Worm (Caenorhabditis elegans) whole organism, young adult: ENCODE results near the gene C01B10.44.

Experiments used
- B0336.3 ChIP-seq: fragments of 200-800 bp; sonication (Bioruptor generic); IDR thresholded peaks from 2 replicates; pipeline ENCODE4 v1.3.6; 2022; ENCODE audit warnings: missing genetic modification characterization, missing compliant biosample characterization
- C06A6.2 ChIP-seq: fragments of 200-800 bp; sonication (Bioruptor generic); conservative IDR thresholded peaks from 2 replicates; pipeline ENCODE4 v1.3.6; 2022; ENCODE audit warnings: missing genetic modification characterization, missing compliant biosample characterization
- F10E7.11 ChIP-seq: sonication (generic microtip); optimal IDR thresholded peaks from 2 replicates; lab custom pipeline; 2017; ENCODE audit warnings: mild to moderate bottlenecking, missing genetic modification characterization, moderate library complexity, missing compliant biosample characterization
- F33H1.4 ChIP-seq: fragments of 200-800 bp; sonication (Bioruptor generic); IDR thresholded peaks from 2 replicates; pipeline ENCODE4 v1.3.6; 2022; ENCODE audit warnings: missing genetic modification reagents, missing genetic modification characterization, missing compliant biosample characterization
- F37B4.10 ChIP-seq: fragments of 200-800 bp; sonication (Bioruptor generic); IDR thresholded peaks from 2 replicates; pipeline ENCODE4 v1.3.6; 2022; ENCODE audit warnings: missing genetic modification characterization, missing compliant biosample characterization
- F39B2.1 ChIP-seq: fragments of 200-800 bp; sonication (Bioruptor generic); IDR thresholded peaks from 2 replicates; pipeline ENCODE4 v1.3.6; 2022; ENCODE audit warnings: missing genetic modification reagents, missing genetic modification characterization, missing compliant biosample characterization
- F57A8.1 ChIP-seq: fragments of 200-800 bp; sonication (Bioruptor generic); optimal IDR thresholded peaks from 2 replicates; lab custom pipeline; 2018; ENCODE audit warnings: mild to moderate bottlenecking, missing genetic modification characterization, moderate library complexity, missing compliant biosample characterization
- T07F8.4 ChIP-seq: sonication (generic microtip); optimal IDR thresholded peaks from 2 replicates; lab custom pipeline; 2016; ENCODE audit warnings: mild to moderate bottlenecking, missing genetic modification characterization, moderate library complexity, missing compliant biosample characterization
- Y56A3A.18 ChIP-seq: fragments of 200-800 bp; sonication (Bioruptor generic); IDR thresholded peaks from 2 replicates; pipeline ENCODE4 v1.3.6; 2022; ENCODE audit warnings: missing genetic modification reagents, missing genetic modification characterization, missing compliant biosample characterization
- Y67H2A.10 ChIP-seq: fragments of 200-800 bp; sonication (Bioruptor generic); conservative IDR thresholded peaks from 2 replicates; pipeline ENCODE4 v1.3.6; 2022; ENCODE audit warnings: missing genetic modification reagents, missing genetic modification characterization, missing compliant biosample characterization
- Y79H2A.3 ChIP-seq: fragments of 200-800 bp; sonication (Bioruptor generic); conservative IDR thresholded peaks from 2 replicates; pipeline ENCODE4 v1.3.6; 2022; ENCODE audit warnings: missing genetic modification reagents, missing genetic modification characterization, missing compliant biosample characterization
- athp-1 ChIP-seq: sonication (generic microtip); optimal IDR thresholded peaks from 2 replicates; lab custom pipeline; 2017; ENCODE audit warnings: mild to moderate bottlenecking, missing genetic modification characterization, missing compliant biosample characterization
- attf-5 ChIP-seq: fragments of 200-800 bp; sonication (Bioruptor generic); optimal IDR thresholded peaks from 2 replicates; lab custom pipeline; 2018; ENCODE audit warnings: mild to moderate bottlenecking, missing genetic modification characterization, missing compliant biosample characterization
- bed-1 ChIP-seq: fragments of 200-800 bp; sonication (Bioruptor generic); IDR thresholded peaks from 2 replicates; pipeline ENCODE4 v1.3.6; 2022; ENCODE audit warnings: missing genetic modification reagents, missing genetic modification characterization, missing compliant biosample characterization
- bed-2 ChIP-seq: fragments of 200-800 bp; sonication (Bioruptor generic); IDR thresholded peaks from 2 replicates; pipeline ENCODE4 v1.3.6; 2022; ENCODE audit warnings: missing genetic modification reagents, missing genetic modification characterization, missing compliant biosample characterization
- ceh-100 ChIP-seq: fragments of 200-800 bp; sonication (Bioruptor generic); IDR thresholded peaks from 2 replicates; pipeline ENCODE4 v1.3.6; 2022; ENCODE audit warnings: missing genetic modification reagents, missing genetic modification characterization, missing compliant biosample characterization
- ceh-27 ChIP-seq: fragments of 200-800 bp; sonication (Bioruptor generic); optimal IDR thresholded peaks from 2 replicates; lab custom pipeline; 2018; ENCODE audit warnings: mild to moderate bottlenecking, missing genetic modification characterization, moderate library complexity, missing compliant biosample characterization
- ceh-40 ChIP-seq: fragments of 200-800 bp; sonication (Bioruptor generic); IDR thresholded peaks from 2 replicates; pipeline ENCODE4 v1.3.6; 2022; ENCODE audit warnings: missing genetic modification characterization, missing compliant biosample characterization
- ceh-79 ChIP-seq: sonication (generic microtip); optimal IDR thresholded peaks from 2 replicates; lab custom pipeline; 2017; ENCODE audit warnings: mild to moderate bottlenecking, missing genetic modification characterization, missing compliant biosample characterization
- chd-7 ChIP-seq: sonication (generic microtip); optimal IDR thresholded peaks from 2 replicates; lab custom pipeline; 2016; ENCODE audit warnings: mild to moderate bottlenecking, missing genetic modification characterization, moderate library complexity, missing compliant biosample characterization
- efl-1 ChIP-seq: fragments of 150-350 bp; optimal IDR thresholded peaks from 2 replicates; lab custom pipeline; 2014; ENCODE audit warnings: missing biosample characterization, missing genetic modification reagents, missing genetic modification characterization
- egl-44 ChIP-seq: fragments of 200-800 bp; sonication (Bioruptor generic); IDR thresholded peaks from 2 replicates; pipeline ENCODE4 v1.3.6; 2022; ENCODE audit warnings: missing genetic modification reagents, missing genetic modification characterization, missing compliant biosample characterization
- ets-4 ChIP-seq: fragments of 200-800 bp; sonication (Bioruptor generic); optimal IDR thresholded peaks from 2 replicates; lab custom pipeline; 2018; ENCODE audit warnings: mild to moderate bottlenecking, missing genetic modification characterization, missing compliant biosample characterization
- gei-17 ChIP-seq: fragments of 200-800 bp; sonication (Bioruptor generic); optimal IDR thresholded peaks from 2 replicates; lab custom pipeline; 2018; ENCODE audit warnings: mild to moderate bottlenecking, missing genetic modification characterization, missing compliant biosample characterization
- hmg-1.2 ChIP-seq: fragments of 200-800 bp; sonication (Bioruptor generic); IDR thresholded peaks from 2 replicates; pipeline ENCODE4 v1.3.6; 2022; ENCODE audit warnings: missing genetic modification reagents, missing genetic modification characterization, missing compliant biosample characterization
- hsf-1 ChIP-seq: fragments of 200-800 bp; sonication (Bioruptor generic); IDR thresholded peaks from 2 replicates; pipeline ENCODE4 v1.3.6; 2022; ENCODE audit warnings: missing genetic modification reagents, missing genetic modification characterization, missing compliant biosample characterization
- mcd-1 ChIP-seq: fragments of 200-800 bp; sonication (Bioruptor generic); IDR thresholded peaks from 2 replicates; pipeline ENCODE4 v1.3.6; 2022; ENCODE audit warnings: missing genetic modification reagents, missing genetic modification characterization, missing compliant biosample characterization
- mes-4 ChIP-seq: sonication (generic microtip); optimal IDR thresholded peaks from 2 replicates; lab custom pipeline; 2016; ENCODE audit warnings: missing genotype, missing genetic modification characterization, missing compliant biosample characterization
- nfyb-1 ChIP-seq: fragments of 200-800 bp; sonication (Bioruptor generic); IDR thresholded peaks from 2 replicates; pipeline ENCODE4 v1.3.6; 2022; ENCODE audit warnings: missing genetic modification reagents, missing genetic modification characterization, missing compliant biosample characterization
- nhr-120 ChIP-seq: fragments of 200-800 bp; sonication (Bioruptor generic); IDR thresholded peaks from 2 replicates; pipeline ENCODE4 v1.3.6; 2022; ENCODE audit warnings: missing genetic modification characterization, missing compliant biosample characterization
- pbrm-1 ChIP-seq: fragments of 200-800 bp; sonication (Bioruptor generic); IDR thresholded peaks from 2 replicates; pipeline ENCODE4 v1.3.6; 2022; ENCODE audit warnings: missing genetic modification reagents, missing genetic modification characterization, missing compliant biosample characterization
- pha-4 ChIP-seq: fragments of 150-350 bp; sonication (generic microtip); optimal IDR thresholded peaks from 2 replicates; lab custom pipeline; 2014; ENCODE audit warnings: missing biosample characterization, missing genetic modification reagents, missing genetic modification characterization
- sea-2 ChIP-seq: fragments of 200-800 bp; sonication (Bioruptor generic); IDR thresholded peaks from 2 replicates; pipeline ENCODE4 v1.3.6; 2022; ENCODE audit warnings: missing genetic modification characterization, missing compliant biosample characterization
- snpc-1.3 ChIP-seq: sonication (generic microtip); optimal IDR thresholded peaks from 2 replicates; lab custom pipeline; 2017; ENCODE audit warnings: missing genetic modification characterization, mild to moderate bottlenecking, missing compliant biosample characterization, antibody characterized with exemption, moderate library complexity, missing genotype, missing genetic modification reagents; ENCODE audit not compliant: insufficient read depth
- somi-1 ChIP-seq: fragments of 200-800 bp; sonication (Bioruptor generic); optimal IDR thresholded peaks from 2 replicates; lab custom pipeline; 2018; ENCODE audit warnings: mild to moderate bottlenecking, missing genetic modification characterization, missing compliant biosample characterization
- ztf-26 ChIP-seq: sonication (generic microtip); optimal IDR thresholded peaks from 2 replicates; lab custom pipeline; 2017; ENCODE audit warnings: missing genetic modification characterization, missing compliant biosample characterization

C01B10.44 gene

DNA sequence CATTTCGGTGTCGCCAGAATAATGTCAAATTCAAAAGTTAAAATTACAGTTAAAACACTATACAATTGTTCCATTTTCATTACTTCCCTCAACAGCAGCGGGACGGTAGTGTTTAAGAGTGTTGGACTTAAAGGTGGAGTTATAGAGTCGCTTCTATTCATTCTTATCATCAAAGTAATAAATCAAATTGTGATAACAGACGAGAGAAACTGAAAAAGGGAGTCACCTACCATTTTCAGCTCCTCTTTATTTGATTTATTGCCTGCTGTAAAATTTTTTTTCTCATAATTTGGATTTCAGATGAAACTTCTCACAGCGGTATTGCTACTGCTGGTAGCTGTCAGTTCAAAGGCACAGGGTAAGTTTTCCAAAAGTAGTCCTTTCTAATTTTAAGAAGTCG lies 16.4 kb downstream of the C01B10.44 start, which contains the start of gene C01B10.6:
C01B10.6 (plus strand) TSS at position 301 of the 400 bp plus-strand sequence.
- TF ChIP-seq ceh-40 (no peak), ceh-100 (GFP tag; lab: Robert Waterston, UW) (no peak), mes-4 (tag; lab: Kevin White, UChicago) (no peak), F39B2.1 (GFP tag; lab: Robert Waterston, UW) (no peak), pha-4 (tag; lab: Kevin White, UChicago) (no peak), pbrm-1 (no peak), efl-1 (GFP tag; lab: Kevin White, UChicago) (no peak), Y56A3A.18 (GFP tag; lab: Robert Waterston, UW) (no peak), nfyb-1 (GFP tag; lab: Robert Waterston, UW) (no peak), nhr-120 (GFP tag; lab: Robert Waterston, UW) (no peak), Y67H2A.10 (no peak), mcd-1 (GFP tag; lab: Robert Waterston, UW) (no peak), ceh-79 (tag; lab: Kevin White, UChicago) (no peak), egl-44 (GFP tag; lab: Robert Waterston, UW) (no peak), gei-17 (GFP tag; lab: Kevin White, UChicago) (no peak), somi-1 (GFP tag; lab: Kevin White, UChicago) (no peak), F57A8.1 (GFP tag; lab: Kevin White, UChicago) (no peak), C06A6.2 (GFP tag; lab: Robert Waterston, UW) (no peak)
- TF ChIP-seq, all 124 proteins: peak for 0

ce11 chrIV:6645867-6646655 lies 22.6 kb downstream of the C01B10.44 start, which contains the start of gene hil-7:
hil-7 (plus strand) TSS chrIV:6646312.
- TF ChIP-seq bed-1 (GFP tag; lab: Robert Waterston, UW) (no peak), mcd-1 (GFP tag; lab: Robert Waterston, UW) (peak; percentile 28; the same call in 1 of the 2 replicates), hmg-1.2 (GFP tag; lab: Robert Waterston, UW) (peak; percentile 48; the same call in 1 of the 2 replicates), sea-2 (no peak), ztf-26 (tag; lab: Kevin White, UChicago) (no peak), F33H1.4 (GFP tag; lab: Robert Waterston, UW) (no peak), attf-5 (GFP tag; lab: Kevin White, UChicago) (peak; percentile 17), athp-1 (tag; lab: Kevin White, UChicago) (no peak), chd-7 (tag; lab: Kevin White, UChicago) (no peak), ceh-27 (GFP tag; lab: Kevin White, UChicago) (peak; percentile 43), Y79H2A.3 (no peak), B0336.3 (peak; percentile 54; the same call in 1 of the 2 replicates)

- TF ChIP-seq ceh-100 (GFP tag; lab: Robert Waterston, UW) (no peak), F10E7.11 (tag; lab: Kevin White, UChicago) (no peak), sea-2 (no peak), ets-4 (GFP tag; lab: Kevin White, UChicago) (no peak), snpc-1.3 (tag; lab: Kevin White, UChicago) (no peak), hsf-1 (GFP tag; lab: Robert Waterston, UW) (no peak), F37B4.10 (GFP tag; lab: Robert Waterston, UW) (no peak), somi-1 (GFP tag; lab: Kevin White, UChicago) (no peak), T07F8.4 (tag; lab: Kevin White, UChicago) (no peak), bed-2 (no peak)
These were observed 23.4 kb downstream of the C01B10.44 start for ce11 chrIV:6646905-6647304.
